Worm (Caenorhabditis elegans) whole organism, early embryonic: ENCODE results near the gene tbc-18.

ENCODE experiments used
- ama-1 ChIP-seq: fragments of 150-350 bp; optimal IDR thresholded peaks from 2 replicates; lab custom pipeline; 2014
- ceh-13 ChIP-seq: fragments of 200-800 bp; sonication (Bioruptor generic); optimal IDR thresholded peaks from 2 replicates; lab custom pipeline; 2018; ENCODE audit warnings: mild to moderate bottlenecking, missing genetic modification characterization, missing compliant biosample characterization
- ets-7 ChIP-seq: sonication (generic microtip); optimal IDR thresholded peaks from 2 replicates; lab custom pipeline; 2016; ENCODE audit warnings: missing genotype, missing genetic modification characterization, missing compliant biosample characterization
- flt-1 ChIP-seq: fragments of 200-800 bp; sonication (Bioruptor generic); IDR thresholded peaks from 2 replicates; pipeline ENCODE4 v1.3.6; 2022; ENCODE audit warnings: missing genetic modification characterization, missing compliant biosample characterization
- tbx-11 ChIP-seq: fragments of 200-800 bp; sonication (Bioruptor generic); IDR thresholded peaks from 2 replicates; pipeline ENCODE4 v1.3.6; 2022; ENCODE audit warnings: missing genetic modification characterization, missing compliant biosample characterization
- tbx-37 ChIP-seq: fragments of 200-800 bp; sonication (Bioruptor generic); conservative IDR thresholded peaks from 2 replicates; pipeline ENCODE4 v1.3.6; 2022; ENCODE audit warnings: missing genetic modification reagents, missing genetic modification characterization, missing compliant biosample characterization

DNA sequence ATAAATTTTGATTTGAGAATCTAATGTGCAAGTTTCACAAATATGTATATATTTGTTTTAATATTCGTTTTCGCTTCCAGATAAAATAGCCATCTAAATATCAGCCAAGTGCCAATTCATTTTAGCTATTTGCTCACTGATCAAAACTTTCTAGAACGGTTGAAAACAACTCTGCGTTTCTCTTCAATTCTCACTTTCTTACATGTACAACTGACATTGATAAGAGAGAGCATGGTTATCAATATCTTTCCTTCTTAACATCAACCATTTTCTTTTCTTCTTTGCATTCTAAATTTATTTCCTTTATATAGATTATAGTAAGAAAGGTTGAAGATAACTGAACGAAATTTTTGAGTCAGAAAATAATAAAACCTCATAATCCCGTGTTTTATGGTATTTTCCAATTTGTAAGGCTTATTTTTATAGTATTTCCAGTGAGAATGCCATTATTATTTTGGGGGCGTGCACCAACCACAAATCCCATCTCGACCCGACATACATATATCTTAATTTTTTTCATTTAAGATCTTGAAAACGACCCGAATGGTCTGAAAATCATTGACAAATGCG, 50.0 kb downstream of the tbc-18 start, which contains the start of gene F08F1.3:
- TF ChIP-seq flt-1 (GFP tag; lab: Robert Waterston, UW) (no peak), ceh-13 (GFP tag; lab: Kevin White, UChicago) (no peak), ama-1 (lab: Kevin White, UChicago) (no peak), tbx-11 (GFP tag; lab: Robert Waterston, UW) (no peak), tbx-37 (no peak), ets-7 (no peak)
